Worm (Caenorhabditis elegans) whole organism, mixed stage, embryonic: ENCODE data around the gene wht-1.
A peak's percentile ranks its signal among the peaks of the same experiment; 100 is the strongest.

Experiments
- M03D4.4 ChIP-seq: sonication (generic microtip); optimal IDR thresholded peaks from 2 replicates; lab custom pipeline; 2017; ENCODE audit warnings: mild to moderate bottlenecking, missing genetic modification characterization, missing compliant biosample characterization
- blmp-1 ChIP-seq: fragments of 150-350 bp; optimal IDR thresholded peaks from 2 replicates; lab custom pipeline; 2014; ENCODE audit warnings: missing biosample characterization, missing genetic modification characterization
- ceh-39 ChIP-seq: fragments of 150-350 bp; optimal IDR thresholded peaks from 2 replicates; lab custom pipeline; 2014; ENCODE audit warnings: missing biosample characterization, missing genetic modification characterization
- ceh-43 ChIP-seq: fragments of 200-800 bp; sonication (Bioruptor generic); optimal IDR thresholded peaks from 2 replicates; lab custom pipeline; 2018; ENCODE audit warnings: mild to moderate bottlenecking, missing genetic modification characterization, moderate library complexity, missing compliant biosample characterization
- ceh-83 ChIP-seq: fragments of 200-800 bp; sonication (Bioruptor generic); optimal IDR thresholded peaks from 2 replicates; lab custom pipeline; 2018; ENCODE audit warnings: mild to moderate bottlenecking, missing genetic modification characterization, missing compliant biosample characterization
- drap-1 ChIP-seq: fragments of 200-800 bp; sonication (Bioruptor generic); optimal IDR thresholded peaks from 3 replicates; lab custom pipeline; 2018; ENCODE audit warnings: mild to moderate bottlenecking, missing genetic modification characterization, missing compliant biosample characterization
- elt-3 ChIP-seq: fragments of 150-350 bp; optimal IDR thresholded peaks from 2 replicates; lab custom pipeline; 2014; ENCODE audit warnings: missing biosample characterization, missing genetic modification characterization
- flh-1 ChIP-seq: fragments of 200-800 bp; sonication (Bioruptor generic); optimal IDR thresholded peaks from 2 replicates; lab custom pipeline; 2018; ENCODE audit warnings: mild to moderate bottlenecking, missing genetic modification characterization, moderate library complexity, missing compliant biosample characterization
- hlh-1 ChIP-seq: fragments of 150-350 bp; optimal IDR thresholded peaks from 2 replicates; lab custom pipeline; 2014; ENCODE audit warnings: missing biosample characterization, missing genetic modification reagents, missing genetic modification characterization
- lin-13 ChIP-seq: fragments of 150-350 bp; optimal IDR thresholded peaks from 2 replicates; lab custom pipeline; 2014; ENCODE audit warnings: missing biosample characterization, missing genetic modification characterization
- lin-32 ChIP-seq: fragments of 200-800 bp; sonication (Bioruptor generic); optimal IDR thresholded peaks from 2 replicates; lab custom pipeline; 2018; ENCODE audit warnings: mild to moderate bottlenecking, missing genetic modification characterization, missing compliant biosample characterization
- lsy-2 ChIP-seq: fragments of 150-350 bp; optimal IDR thresholded peaks from 2 replicates; lab custom pipeline; 2014; ENCODE audit warnings: missing biosample characterization, missing genetic modification characterization
- mab-5 ChIP-seq: fragments of 150-350 bp; optimal IDR thresholded peaks from 2 replicates; lab custom pipeline; 2014; ENCODE audit warnings: missing biosample characterization, missing genetic modification characterization
- mep-1 ChIP-seq: fragments of 150-350 bp; optimal IDR thresholded peaks from 2 replicates; lab custom pipeline; 2017; ENCODE audit warnings: missing biosample characterization, missing genetic modification reagents, missing genetic modification characterization, inconsistent platforms
- nhr-12 ChIP-seq: fragments of 150-350 bp; optimal IDR thresholded peaks from 2 replicates; lab custom pipeline; 2014; ENCODE audit warnings: missing biosample characterization, missing genetic modification characterization
- nhr-2 ChIP-seq: fragments of 150-350 bp; optimal IDR thresholded peaks from 2 replicates; lab custom pipeline; 2014; ENCODE audit warnings: missing biosample characterization, missing genetic modification characterization
- nhr-237 ChIP-seq: fragments of 150-350 bp; optimal IDR thresholded peaks from 2 replicates; lab custom pipeline; 2014; ENCODE audit warnings: missing biosample characterization, missing genetic modification characterization
- nhr-28 ChIP-seq: fragments of 150-350 bp; optimal IDR thresholded peaks from 2 replicates; lab custom pipeline; 2014; ENCODE audit warnings: missing biosample characterization, missing genetic modification characterization
- nhr-76 ChIP-seq: sonication (generic microtip); optimal IDR thresholded peaks from 2 replicates; lab custom pipeline; 2017; ENCODE audit warnings: missing biosample characterization, missing genetic modification characterization
- pha-4 ChIP-seq: fragments of 150-350 bp; optimal IDR thresholded peaks from 2 replicates; lab custom pipeline; 2018; ENCODE audit warnings: missing biosample characterization, missing genetic modification reagents, missing genetic modification characterization
- sem-2 ChIP-seq: fragments of 200-800 bp; sonication (Bioruptor generic); optimal IDR thresholded peaks from 2 replicates; lab custom pipeline; 2018; ENCODE audit warnings: mild to moderate bottlenecking, missing genetic modification characterization, missing compliant biosample characterization
- snpc-4 ChIP-seq: fragments of 150-350 bp; optimal IDR thresholded peaks from 2 replicates; lab custom pipeline; 2014; ENCODE audit warnings: missing biosample characterization, missing genetic modification characterization
- sptf-1 ChIP-seq: sonication (generic microtip); optimal IDR thresholded peaks from 2 replicates; lab custom pipeline; 2017; ENCODE audit warnings: mild to moderate bottlenecking, missing genetic modification characterization, moderate library complexity, missing compliant biosample characterization
- tbx-8 ChIP-seq: fragments of 200-800 bp; sonication (Bioruptor generic); optimal IDR thresholded peaks from 2 replicates; lab custom pipeline; 2018; ENCODE audit warnings: mild to moderate bottlenecking, missing genetic modification characterization, moderate library complexity, missing compliant biosample characterization
- unc-120 ChIP-seq: sonication (generic microtip); optimal IDR thresholded peaks from 2 replicates; lab custom pipeline; 2017; ENCODE audit warnings: missing genetic modification characterization, missing compliant biosample characterization; ENCODE audit not compliant: poor library complexity, severe bottlenecking
- unc-39 ChIP-seq: fragments of 150-350 bp; optimal IDR thresholded peaks from 2 replicates; lab custom pipeline; 2014; ENCODE audit warnings: missing biosample characterization, missing genetic modification characterization
- unc-62 ChIP-seq: fragments of 150-350 bp; optimal IDR thresholded peaks from 2 replicates; lab custom pipeline; 2014; ENCODE audit warnings: missing biosample characterization, missing genetic modification reagents, missing genetic modification characterization
- zip-8 ChIP-seq: fragments of 150-350 bp; optimal IDR thresholded peaks from 2 replicates; lab custom pipeline; 2014; ENCODE audit warnings: missing biosample characterization, missing genetic modification characterization
- ztf-11 ChIP-seq: fragments of 150-350 bp; optimal IDR thresholded peaks from 2 replicates; lab custom pipeline; 2014; ENCODE audit warnings: missing biosample characterization, missing genetic modification characterization

wht-1 gene

DNA sequence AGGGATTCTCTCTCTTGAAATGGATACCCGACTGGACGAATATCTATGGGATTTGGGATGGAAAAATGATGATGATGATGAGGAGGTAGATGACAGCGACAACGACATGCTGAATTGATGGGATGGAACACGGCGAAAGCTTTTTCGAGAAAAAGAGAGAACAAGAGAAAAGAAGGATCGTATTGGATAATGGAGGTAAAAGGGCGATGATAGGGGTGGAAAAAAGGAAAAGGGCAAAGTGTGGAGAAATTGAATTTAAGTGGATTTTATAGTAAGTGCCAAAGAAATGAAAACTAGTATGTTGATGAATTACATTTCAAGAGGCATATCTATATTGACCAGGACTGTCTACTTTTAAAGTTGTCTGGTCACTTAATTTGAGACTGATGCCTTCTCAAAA lies 18.3 kb upstream of the wht-1 start:
- TF ChIP-seq lsy-2 (tag; lab: Kevin White, UChicago) (no peak), unc-120 (tag; lab: Kevin White, UChicago) (no peak), nhr-12 (tag; lab: Kevin White, UChicago) (no peak), M03D4.4 (no peak), sptf-1 (no peak), nhr-76 (tag; lab: Kevin White, UChicago) (no peak), sem-2 (no peak), mab-5 (tag; lab: Kevin White, UChicago) (no peak), flh-1 (GFP tag; lab: Kevin White, UChicago) (no peak)

DNA sequence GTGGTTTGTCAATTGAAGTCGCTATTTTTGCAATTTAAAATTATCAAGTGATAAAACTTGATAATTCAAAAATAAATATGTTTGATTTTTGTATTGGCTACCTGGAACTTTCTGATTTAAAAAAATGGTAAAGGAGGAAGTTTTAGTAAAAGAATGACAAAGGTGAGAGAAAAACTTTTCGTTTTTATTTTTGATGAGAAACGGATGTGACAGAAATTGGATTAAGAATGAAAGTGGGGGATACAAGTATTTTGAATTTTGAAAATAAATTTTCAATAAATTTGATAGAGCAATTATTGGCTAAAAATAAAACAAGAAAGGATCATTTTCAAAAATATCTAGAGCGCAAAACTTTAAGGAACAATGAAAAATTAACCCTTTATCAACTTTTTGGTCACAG lies 15.2 kb upstream of the wht-1 start, which contains the start of gene C05D10.4:
C05D10.4 (minus strand) TSS at position 101 of the 400 bp plus-strand sequence.
- TF ChIP-seq sem-2 (no peak), nhr-2 (tag; lab: Kevin White, UChicago) (no peak)

DNA sequence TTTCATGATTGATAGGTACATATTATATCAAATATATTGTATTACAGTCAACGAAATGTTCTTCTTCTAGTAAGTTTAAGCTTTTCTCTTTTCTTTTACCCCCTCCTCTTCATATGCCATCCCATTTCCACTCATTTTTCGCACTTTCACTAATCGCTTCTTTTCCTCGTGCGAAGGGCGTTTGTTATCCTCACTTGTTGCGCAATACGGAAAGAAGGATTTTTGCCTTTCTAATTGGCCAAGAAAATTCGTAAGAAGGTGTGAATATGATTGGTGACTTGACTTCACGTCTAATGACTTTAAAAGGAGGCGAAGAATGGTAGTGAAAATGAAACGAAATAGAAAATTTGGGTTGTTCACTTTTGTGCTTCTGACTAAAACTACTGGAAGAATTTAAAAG lies 8.1 kb upstream of the wht-1 start:
- TF ChIP-seq unc-62 (GFP tag; lab: Kevin White, UChicago) = no peak
- no peak for TF ChIP-seq lsy-2 (tag; lab: Kevin White, UChicago)
- TF ChIP-seq zip-8 (tag; lab: Kevin White, UChicago) = peak; percentile 86
- no peak for TF ChIP-seq mep-1 (tag; lab: Kevin White, UChicago)
- TF ChIP-seq flh-1 (GFP tag; lab: Kevin White, UChicago) = no peak
- no peak for TF ChIP-seq tbx-8 (GFP tag; lab: Kevin White, UChicago)

DNA sequence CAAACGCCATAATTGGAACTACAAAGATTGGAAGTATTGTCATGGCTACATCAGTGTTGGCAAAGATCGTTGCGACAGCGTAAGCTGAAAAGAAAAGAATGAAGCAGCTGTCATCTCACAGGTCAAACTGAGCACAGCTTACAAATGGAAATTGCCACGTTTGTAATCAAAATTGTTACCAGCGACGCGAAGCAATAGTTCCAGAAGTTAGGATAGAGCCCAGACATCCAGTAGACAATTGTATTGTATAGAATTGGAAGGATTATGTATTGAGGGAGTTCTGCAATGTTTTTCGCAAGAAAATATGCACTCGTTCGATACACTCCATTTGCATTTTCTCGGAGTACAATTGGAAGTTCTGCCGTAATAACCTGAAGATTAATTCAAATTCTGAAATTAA lies 2.2 kb downstream of the wht-1 start:
- TF ChIP-seq nhr-2 (tag; lab: Kevin White, UChicago) = no peak
- no peak for TF ChIP-seq mep-1 (tag; lab: Kevin White, UChicago)
- no peak for TF ChIP-seq M03D4.4
- TF ChIP-seq pha-4 (tag; lab: Kevin White, UChicago) = no peak
- TF ChIP-seq lsy-2 (tag; lab: Kevin White, UChicago) = no peak
- TF ChIP-seq flh-1 (GFP tag; lab: Kevin White, UChicago) = no peak
- TF ChIP-seq lin-32 (GFP tag; lab: Kevin White, UChicago) = no peak
- no peak for TF ChIP-seq nhr-76 (tag; lab: Kevin White, UChicago)
- no peak for TF ChIP-seq blmp-1
- TF ChIP-seq elt-3 = no peak
- TF ChIP-seq hlh-1 (tag; lab: Kevin White, UChicago) = no peak
- no peak for TF ChIP-seq ceh-39 (tag; lab: Kevin White, UChicago)
- no peak for TF ChIP-seq lin-13 (tag; lab: Kevin White, UChicago)
- TF ChIP-seq unc-120 (tag; lab: Kevin White, UChicago) = no peak
- TF ChIP-seq unc-39 (tag; lab: Kevin White, UChicago) = no peak
- TF ChIP-seq ztf-11 = no peak
- TF ChIP-seq snpc-4 (tag; lab: Kevin White, UChicago) = no peak
- no peak for TF ChIP-seq tbx-8 (GFP tag; lab: Kevin White, UChicago)
- no peak for TF ChIP-seq unc-62 (GFP tag; lab: Kevin White, UChicago)

DNA sequence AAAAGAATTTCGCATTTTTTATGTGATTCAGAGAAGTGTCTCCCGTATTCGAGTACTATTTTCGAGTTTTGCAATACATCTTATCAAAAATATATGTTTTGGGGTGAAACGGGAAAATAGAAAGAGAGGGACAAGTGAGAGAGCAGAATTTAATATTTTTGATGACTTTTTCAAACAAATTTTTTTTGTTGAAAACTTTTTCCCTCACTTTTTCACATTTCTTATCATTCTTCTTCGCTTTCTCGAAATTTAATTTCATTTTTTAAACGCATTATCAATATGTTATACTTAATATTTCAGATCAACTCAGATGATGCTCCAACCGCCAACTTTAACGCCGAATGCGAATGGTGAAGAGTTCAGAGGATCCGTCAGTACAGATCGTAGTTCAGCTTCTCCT lies 7.3 kb downstream of the wht-1 start, which contains the start of gene attf-4:
attf-4 (plus strand) TSS at position 301 of the 400 bp plus-strand sequence.
- TF ChIP-seq unc-120 (tag; lab: Kevin White, UChicago) (no peak), hlh-1 (tag; lab: Kevin White, UChicago) (no peak), lsy-2 (tag; lab: Kevin White, UChicago) (no peak), tbx-8 (GFP tag; lab: Kevin White, UChicago) (no peak), nhr-76 (tag; lab: Kevin White, UChicago) (no peak), lin-32 (GFP tag; lab: Kevin White, UChicago) (no peak), drap-1 (GFP tag; lab: Kevin White, UChicago) (no peak), ceh-43 (GFP tag; lab: Kevin White, UChicago) (no peak), nhr-28 (tag; lab: Kevin White, UChicago) (no peak), ceh-83 (GFP tag; lab: Kevin White, UChicago) (no peak), sem-2 (no peak), nhr-12 (tag; lab: Kevin White, UChicago) (no peak), M03D4.4 (no peak), ceh-39 (tag; lab: Kevin White, UChicago) (no peak), blmp-1 (no peak), nhr-237 (tag; lab: Kevin White, UChicago) (no peak), ztf-11 (no peak), lin-13 (tag; lab: Kevin White, UChicago) (no peak), flh-1 (GFP tag; lab: Kevin White, UChicago) (no peak)
